Fruit fly (Drosophila melanogaster): ENCODE results near the gene Had1.

Gene Had1

dm6 chrX:16331562-16332233 is 23.2 kb upstream of the Had1 start (continued):
- TF ChIP-seq CG16779 (GFP tag; IDR thresholded peaks at IDR 0.05) = no peak
- TF ChIP-seq nau (GFP tag; optimal IDR thresholded peaks at IDR 0.05) = no peak
- no peak for TF ChIP-seq klu (GFP tag; IDR thresholded peaks at IDR 0.05)
- TF ChIP-seq emc (GFP tag; optimal IDR thresholded peaks at IDR 0.05) = no peak
- TF ChIP-seq CG10654 (GFP tag; optimal IDR thresholded peaks at IDR 0.05) = no peak
- no peak for TF ChIP-seq Vsx1 (GFP tag; optimal IDR thresholded peaks at IDR 0.05)
- no peak for TF ChIP-seq Ada2b (GFP tag; IDR thresholded peaks at IDR 0.05)
- TF ChIP-seq stwl (tag; optimal IDR thresholded peaks at IDR 0.05) = peak; percentile 15
- no peak for TF ChIP-seq CG2889 (GFP tag; IDR thresholded peaks at IDR 0.05)
- no peak for TF ChIP-seq Nf-YB (GFP tag; optimal IDR thresholded peaks at IDR 0.05)
- no peak for TF ChIP-seq CG12236 (GFP tag; optimal IDR thresholded peaks at IDR 0.05)
- TF ChIP-seq CG13296 (GFP tag; optimal IDR thresholded peaks at IDR 0.05) = no peak
- no peak for TF ChIP-seq ro (GFP tag; IDR thresholded peaks at IDR 0.05)
- TF ChIP-seq Dip3 (GFP tag; optimal IDR thresholded peaks at IDR 0.05) = no peak
- TF ChIP-seq HLH4C (GFP tag; IDR thresholded peaks at IDR 0.05; ENCODE audit: partially characterized antibody) = peak; percentile 68
- no peak for TF ChIP-seq CG4360 (GFP tag; IDR thresholded peaks at IDR 0.05)
- no peak for TF ChIP-seq CG7745 (tag; optimal IDR thresholded peaks at IDR 0.05)
- TF ChIP-seq CG10431 (GFP tag; optimal IDR thresholded peaks at IDR 0.05) = no peak
- no peak for TF ChIP-seq repo (GFP tag; optimal IDR thresholded peaks at IDR 0.05)
- TF ChIP-seq sim (GFP tag; IDR thresholded peaks at IDR 0.05) = no peak
- TF ChIP-seq Sox100B (GFP tag; optimal IDR thresholded peaks at IDR 0.05) = no peak
- TF ChIP-seq gcm2 (GFP tag; optimal IDR thresholded peaks at IDR 0.05) = no peak
- TF ChIP-seq CG10274 (GFP tag; optimal IDR thresholded peaks at IDR 0.05) = no peak
- no peak for TF ChIP-seq vvl (GFP tag; IDR thresholded peaks at IDR 0.05)
- TF ChIP-seq sr (GFP tag; IDR thresholded peaks at IDR 0.05) = no peak
- no peak for TF ChIP-seq MTF-1 (GFP tag; optimal IDR thresholded peaks at IDR 0.05; ENCODE audit: borderline replicate concordance)
- no peak for TF ChIP-seq ftz-f1 (GFP tag; optimal IDR thresholded peaks at IDR 0.05)
- no peak for TF ChIP-seq rib (GFP tag; IDR thresholded peaks at IDR 0.05)
- no peak for TF ChIP-seq Hsf (GFP tag; optimal IDR thresholded peaks at IDR 0.05)
- no peak for TF ChIP-seq CG8281 (tag; optimal IDR thresholded peaks at IDR 0.05)
- no peak for TF ChIP-seq bigmax (GFP tag; optimal IDR thresholded peaks at IDR 0.05)
- TF ChIP-seq CG11695 (GFP tag; IDR thresholded peaks at IDR 0.05) = no peak
- no peak for TF ChIP-seq Hr51 (GFP tag; optimal IDR thresholded peaks at IDR 0.05)
- no peak for TF ChIP-seq CG6654 (GFP tag; optimal IDR thresholded peaks at IDR 0.05)
- peak; percentile 72 for TF ChIP-seq CG9797 (GFP tag; optimal IDR thresholded peaks at IDR 0.05)
- TF ChIP-seq abd-A (tag; optimal IDR thresholded peaks at IDR 0.05) = no peak
- TF ChIP-seq Antp (GFP tag; optimal IDR thresholded peaks at IDR 0.05) = no peak
- TF ChIP-seq Blimp-1 (GFP tag; optimal IDR thresholded peaks at IDR 0.05) = no peak
- peak; percentile 84 for TF ChIP-seq CG6791 (GFP tag; IDR thresholded peaks at IDR 0.05; ENCODE audit: partially characterized antibody)
- TF ChIP-seq kni (GFP tag; optimal IDR thresholded peaks at IDR 0.05) = peak; percentile 14
- no peak for TF ChIP-seq Lpt (GFP tag; optimal IDR thresholded peaks at IDR 0.05)
- TF ChIP-seq wor (GFP tag; IDR thresholded peaks at IDR 0.05) = no peak
- no peak for TF ChIP-seq Sox102F (GFP tag; optimal IDR thresholded peaks at IDR 0.05)
- TF ChIP-seq CG13287 (GFP tag; IDR thresholded peaks at IDR 0.05; ENCODE audit: partially characterized antibody) = peak; percentile 84
- TF ChIP-seq usp (GFP tag; optimal IDR thresholded peaks at IDR 0.05) = no peak
- no peak for TF ChIP-seq CG12219 (GFP tag; optimal IDR thresholded peaks at IDR 0.05)
- no peak for TF ChIP-seq NC2α (GFP tag; optimal IDR thresholded peaks at IDR 0.05)
- peak; percentile 65 for TF ChIP-seq ssp (GFP tag; IDR thresholded peaks at IDR 0.05)
- no peak for TF ChIP-seq CG15073 (GFP tag; optimal IDR thresholded peaks at IDR 0.05)
- peak; percentile 48 for TF ChIP-seq Dref (GFP tag; IDR thresholded peaks at IDR 0.05)
- no peak for TF ChIP-seq CG4730 (GFP tag; IDR thresholded peaks at IDR 0.05)

Data from whole organism, embryonic.